Worm (Caenorhabditis elegans) whole organism, L1 larva: ENCODE results near the gene snt-1.

Source experiments
- C04F5.9 ChIP-seq: sonication (generic microtip); optimal IDR thresholded peaks from 2 replicates; lab custom pipeline; 2016; ENCODE audit warnings: missing genetic modification characterization, missing compliant biosample characterization
- C16A3.4 ChIP-seq: fragments of 150-350 bp; optimal IDR thresholded peaks from 2 replicates; lab custom pipeline; 2014; ENCODE audit warnings: missing biosample characterization, missing genetic modification characterization
- F16B12.6 ChIP-seq: fragments of 150-350 bp; optimal IDR thresholded peaks from 2 replicates; lab custom pipeline; 2014; ENCODE audit warnings: missing biosample characterization, missing genetic modification characterization
- Y116A8C.19 ChIP-seq: sonication (generic microtip); optimal IDR thresholded peaks from 2 replicates; lab custom pipeline; 2016; ENCODE audit warnings: missing compliant biosample characterization, missing genetic modification characterization, borderline replicate concordance
- ama-1 ChIP-seq: fragments of 150-350 bp; optimal IDR thresholded peaks from 2 replicates; lab custom pipeline; 2014
- blmp-1 ChIP-seq: fragments of 150-350 bp; optimal IDR thresholded peaks from 2 replicates; lab custom pipeline; 2014; ENCODE audit warnings: missing biosample characterization, missing genetic modification characterization
- ceh-8 ChIP-seq: fragments of 200-800 bp; sonication (Bioruptor generic); optimal IDR thresholded peaks from 2 replicates; lab custom pipeline; 2018; ENCODE audit warnings: mild to moderate bottlenecking, missing genetic modification characterization, moderate library complexity, missing compliant biosample characterization
- ceh-90 ChIP-seq: sonication (generic microtip); optimal IDR thresholded peaks from 2 replicates; lab custom pipeline; 2016; ENCODE audit warnings: missing genetic modification characterization, missing compliant biosample characterization
- ces-1 ChIP-seq: fragments of 150-350 bp; optimal IDR thresholded peaks from 2 replicates; lab custom pipeline; 2014; ENCODE audit warnings: missing biosample characterization, missing genetic modification reagents, missing genetic modification characterization
- dpl-1 ChIP-seq, 3 experiments: fragments of 150-350 bp in 2 of 3; sonication (generic microtip) in 1 of 3; optimal IDR thresholded peaks; 2 replicates each; lab custom pipeline; 2014 to 2017; ENCODE audit warnings: missing biosample characterization in 3 of 3, missing genetic modification characterization in 3 of 3, missing genetic modification reagents in 3 of 3
- efl-1 ChIP-seq, 4 experiments: fragments of 150-350 bp; optimal IDR thresholded peaks in 3 of 4; peaks in 1 of 4; 1 replicate in 1 of 4; 2 replicates in 3 of 4; lab custom pipeline; 2014; ENCODE audit warnings: missing biosample characterization in 2 of 4, missing genetic modification characterization in 2 of 4, missing genetic modification reagents in 2 of 4
- egl-27 ChIP-seq, 2 experiments: fragments of 150-350 bp in 1 of 2; sonication (generic microtip); optimal IDR thresholded peaks; 3 replicates each; lab custom pipeline; 2017 to 2018; ENCODE audit warnings: missing biosample characterization in 2 of 2, missing genetic modification characterization in 2 of 2, missing genetic modification reagents in 2 of 2
- elt-3 ChIP-seq, 6 experiments: fragments of 150-350 bp in 1 of 6; sonication (generic microtip); optimal IDR thresholded peaks; 2 replicates each; lab custom pipeline; 2017 to 2018; ENCODE audit warnings: missing biosample characterization in 6 of 6, missing genetic modification characterization in 6 of 6, inconsistent platforms in 1 of 6
- fkh-10 ChIP-seq: sonication (generic microtip); optimal IDR thresholded peaks from 2 replicates; lab custom pipeline; 2017; ENCODE audit warnings: missing biosample characterization, missing genetic modification reagents, missing genetic modification characterization
- fkh-4 ChIP-seq: sonication (generic microtip); optimal IDR thresholded peaks from 2 replicates; lab custom pipeline; 2016; ENCODE audit warnings: missing compliant biosample characterization, missing genetic modification characterization, borderline replicate concordance
- fos-1 ChIP-seq: fragments of 150-350 bp; optimal IDR thresholded peaks from 2 replicates; lab custom pipeline; 2014; ENCODE audit warnings: missing biosample characterization, missing genetic modification characterization
- grh-1 ChIP-seq: fragments of 200-800 bp; sonication (Bioruptor generic); IDR thresholded peaks from 2 replicates; pipeline ENCODE4 v1.3.6; 2022; ENCODE audit warnings: missing genetic modification reagents, missing genetic modification characterization, missing compliant biosample characterization
- hpl-2 ChIP-seq: fragments of 150-350 bp; optimal IDR thresholded peaks from 2 replicates; lab custom pipeline; 2014; ENCODE audit warnings: missing biosample characterization, missing genetic modification reagents, missing genetic modification characterization
- irx-1 ChIP-seq: sonication (generic microtip); optimal IDR thresholded peaks from 2 replicates; lab custom pipeline; 2016; ENCODE audit warnings: missing genetic modification characterization, missing compliant biosample characterization
- lin-13 ChIP-seq: fragments of 150-350 bp; optimal IDR thresholded peaks from 2 replicates; lab custom pipeline; 2014; ENCODE audit warnings: missing biosample characterization, missing genetic modification reagents, missing genetic modification characterization
- lin-14 ChIP-seq: fragments of 200-800 bp; sonication (Bioruptor generic); optimal IDR thresholded peaks from 2 replicates; lab custom pipeline; 2018; ENCODE audit warnings: mild to moderate bottlenecking, missing genetic modification characterization, moderate library complexity, missing compliant biosample characterization
- lin-35 ChIP-seq, 2 experiments: fragments of 150-350 bp; optimal IDR thresholded peaks; 2 replicates each; lab custom pipeline; 2014; ENCODE audit warnings: missing biosample characterization in 2 of 2, missing genetic modification characterization in 2 of 2, missing genetic modification reagents in 2 of 2
- lir-3 ChIP-seq: sonication (generic microtip); optimal IDR thresholded peaks from 2 replicates; lab custom pipeline; 2016; ENCODE audit warnings: mild to moderate bottlenecking, missing genetic modification characterization, moderate library complexity, missing compliant biosample characterization; ENCODE audit not compliant: poor library complexity
- lsy-2 ChIP-seq, 2 experiments: fragments of 150-350 bp; optimal IDR thresholded peaks; 2 replicates each; lab custom pipeline; 2014; ENCODE audit warnings: missing biosample characterization in 2 of 2, missing genetic modification characterization in 2 of 2
- mdl-1 ChIP-seq, 2 experiments: fragments of 150-350 bp; optimal IDR thresholded peaks; 2 replicates each; lab custom pipeline; 2014 to 2017; ENCODE audit warnings: missing biosample characterization in 2 of 2, missing genetic modification characterization in 2 of 2, inconsistent platforms in 1 of 2
- mef-2 ChIP-seq: fragments of 150-350 bp; optimal IDR thresholded peaks from 2 replicates; lab custom pipeline; 2014; ENCODE audit warnings: missing biosample characterization, missing genetic modification characterization
- nhr-19 ChIP-seq: fragments of 200-800 bp; sonication (Bioruptor generic); conservative IDR thresholded peaks from 2 replicates; pipeline ENCODE4 v1.3.6; 2022; ENCODE audit warnings: missing genetic modification characterization, missing compliant biosample characterization
- nhr-20 ChIP-seq: sonication (generic microtip); optimal IDR thresholded peaks from 2 replicates; lab custom pipeline; 2016; ENCODE audit warnings: mild to moderate bottlenecking, missing genetic modification characterization, missing compliant biosample characterization
- nhr-28 ChIP-seq: fragments of 150-350 bp; optimal IDR thresholded peaks from 2 replicates; lab custom pipeline; 2014; ENCODE audit warnings: missing biosample characterization, missing genetic modification characterization
- nhr-71 ChIP-seq: sonication (generic microtip); optimal IDR thresholded peaks from 2 replicates; lab custom pipeline; 2016; ENCODE audit warnings: mild to moderate bottlenecking, missing genetic modification characterization, moderate library complexity, missing compliant biosample characterization
- nhr-84 ChIP-seq: sonication (generic microtip); optimal IDR thresholded peaks from 2 replicates; lab custom pipeline; 2017; ENCODE audit warnings: missing biosample characterization, missing genetic modification characterization
- nhr-85 ChIP-seq: sonication (generic microtip); peaks from one replicate; lab custom pipeline; 2016; ENCODE audit warnings: missing genetic modification characterization, inconsistent platforms, missing compliant biosample characterization
- nhr-90 ChIP-seq: sonication (generic microtip); optimal IDR thresholded peaks from 2 replicates; lab custom pipeline; 2016; ENCODE audit warnings: mild to moderate bottlenecking, missing genetic modification characterization, missing compliant biosample characterization; ENCODE audit not compliant: poor library complexity
- pag-3 ChIP-seq: sonication (generic microtip); optimal IDR thresholded peaks from 2 replicates; lab custom pipeline; 2017; ENCODE audit warnings: missing genetic modification characterization, mild to moderate bottlenecking, missing compliant biosample characterization, antibody characterized with exemption, borderline replicate concordance; ENCODE audit not compliant: insufficient read depth
- rnt-1 ChIP-seq: sonication (generic microtip); optimal IDR thresholded peaks from 2 replicates; lab custom pipeline; 2016; ENCODE audit warnings: mild to moderate bottlenecking, missing genetic modification characterization, moderate library complexity, missing compliant biosample characterization
- skn-1 ChIP-seq: fragments of 150-350 bp; optimal IDR thresholded peaks from 2 replicates; lab custom pipeline; 2014; ENCODE audit warnings: missing biosample characterization, missing genetic modification characterization
- snpc-4 ChIP-seq: fragments of 150-350 bp; optimal IDR thresholded peaks from 2 replicates; lab custom pipeline; 2014; ENCODE audit warnings: missing biosample characterization, missing genetic modification characterization
- snu-23 ChIP-seq: sonication (generic microtip); optimal IDR thresholded peaks from 2 replicates; lab custom pipeline; 2016; ENCODE audit warnings: missing genetic modification characterization, missing compliant biosample characterization
- sox-4 ChIP-seq: sonication (generic microtip); optimal IDR thresholded peaks from 2 replicates; lab custom pipeline; 2016; ENCODE audit warnings: missing genetic modification characterization, missing compliant biosample characterization
- sptf-1 ChIP-seq: fragments of 150-350 bp; optimal IDR thresholded peaks from 2 replicates; lab custom pipeline; 2014; ENCODE audit warnings: missing biosample characterization, missing genetic modification characterization
- swsn-7 ChIP-seq: sonication (generic microtip); optimal IDR thresholded peaks from 2 replicates; lab custom pipeline; 2016; ENCODE audit warnings: missing genetic modification characterization, missing compliant biosample characterization
- tbx-2 ChIP-seq: sonication (generic microtip); optimal IDR thresholded peaks from 2 replicates; lab custom pipeline; 2016; ENCODE audit warnings: missing genetic modification characterization, missing compliant biosample characterization
- unc-130 ChIP-seq: fragments of 150-350 bp; optimal IDR thresholded peaks from 2 replicates; lab custom pipeline; 2017; ENCODE audit warnings: missing biosample characterization, missing genetic modification characterization, inconsistent platforms
- unc-30 ChIP-seq: sonication (generic microtip); optimal IDR thresholded peaks from 2 replicates; lab custom pipeline; 2017; ENCODE audit warnings: missing biosample characterization, missing genetic modification characterization
- unc-86 ChIP-seq: sonication (generic microtip); optimal IDR thresholded peaks from 2 replicates; lab custom pipeline; 2016; ENCODE audit warnings: missing genetic modification characterization, missing compliant biosample characterization
- unc-98 ChIP-seq: fragments of 200-800 bp; sonication (Bioruptor generic); IDR thresholded peaks from 2 replicates; pipeline ENCODE4 v1.3.6; 2022; ENCODE audit warnings: missing genetic modification characterization, missing compliant biosample characterization
- vab-15 ChIP-seq: sonication (generic microtip); optimal IDR thresholded peaks from 2 replicates; lab custom pipeline; 2017; ENCODE audit warnings: missing genotype, mild to moderate bottlenecking, missing genetic modification characterization, missing compliant biosample characterization
- xbp-1 ChIP-seq: sonication (generic microtip); optimal IDR thresholded peaks from 2 replicates; lab custom pipeline; 2016; ENCODE audit warnings: missing genetic modification characterization, missing compliant biosample characterization
- ztf-11 ChIP-seq, 2 experiments: sonication (generic microtip); optimal IDR thresholded peaks; 2 replicates each; lab custom pipeline; 2016 to 2017; ENCODE audit warnings: missing genetic modification characterization in 2 of 2, missing biosample characterization in 1 of 2, missing compliant biosample characterization in 1 of 2
- ztf-4 ChIP-seq: fragments of 150-350 bp; optimal IDR thresholded peaks from 2 replicates; lab custom pipeline; 2014; ENCODE audit warnings: missing biosample characterization, missing genetic modification characterization

The snt-1 gene

DNA sequence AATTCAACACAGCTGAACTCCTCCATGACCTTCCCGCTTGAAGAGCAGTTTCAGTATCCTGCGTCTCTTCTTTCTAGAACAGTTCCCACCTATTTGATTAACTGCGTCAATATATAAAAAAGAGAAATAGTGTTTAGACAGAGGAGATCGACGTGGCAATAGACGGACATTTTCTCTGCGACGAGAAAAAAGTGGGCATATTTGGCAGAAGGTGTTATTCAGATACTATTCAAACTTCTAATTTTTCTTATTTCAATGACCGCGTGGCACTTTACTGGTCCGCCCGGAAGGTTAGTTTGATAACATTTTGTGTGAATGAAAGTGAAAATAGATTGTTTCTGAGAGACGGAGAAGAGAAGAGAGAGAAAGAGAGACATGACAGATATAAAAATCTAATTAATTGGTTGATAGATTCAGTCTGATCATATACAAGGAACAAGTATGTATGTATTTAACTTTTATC, 37.2 kb downstream of the snt-1 start, which contains the start of gene tbc-6 (continued):
- TF ChIP-seq Y116A8C.19 (no peak), lsy-2 (tag; optimal IDR thresholded peaks at IDR 0.05; lab: Kevin White, UChicago) (peak; percentile 15 to 64), snu-23 (GFP tag; lab: Kevin White, UChicago) (peak; percentile 61), pag-3 (tag; lab: Kevin White, UChicago) (no peak), egl-27 (tag; optimal IDR thresholded peaks at IDR 0.05; lab: Kevin White, UChicago) (peak; percentile 19 to 58), F16B12.6 (no peak), nhr-84 (tag; lab: Kevin White, UChicago) (no peak), unc-86 (tag; lab: Kevin White, UChicago) (no peak), ceh-90 (tag; lab: Kevin White, UChicago) (no peak), lir-3 (no peak), lin-13 (peak; percentile 36), fkh-4 (tag; lab: Kevin White, UChicago) (no peak), nhr-71 (tag; lab: Kevin White, UChicago) (peak; percentile 85), unc-30 (tag; lab: Kevin White, UChicago) (no peak), swsn-7 (no peak), nhr-28 (no peak), fos-1 (tag; lab: Kevin White, UChicago) (peak; percentile 27), nhr-85 (tag; lab: Kevin White, UChicago) (peak; percentile 97), sptf-1 (no peak), hpl-2 (GFP tag; lab: Kevin White, UChicago) (no peak), mdl-1 (tag; optimal IDR thresholded peaks at IDR 0.05; lab: Kevin White, UChicago) (peak in 1 of 2 experiments; percentile 23), tbx-2 (tag; lab: Kevin White, UChicago) (peak; percentile 71), ces-1 (GFP tag; lab: Kevin White, UChicago) (no peak), unc-98 (GFP tag; lab: Robert Waterston, UW) (no peak)
- TF ChIP-seq, all 84 proteins: peak for 32

ce11 chrII:6849308-6849707, 38.5 kb downstream of the snt-1 start:
- TF ChIP-seq lir-3 (peak; percentile 24), ceh-8 (no peak), irx-1 (tag; lab: Kevin White, UChicago) (no peak), nhr-19 (GFP tag; lab: Robert Waterston, UW) (peak; percentile 63), tbx-2 (tag; lab: Kevin White, UChicago) (peak; percentile 63), ztf-4 (peak; percentile 60), nhr-20 (tag; lab: Kevin White, UChicago) (peak; percentile 79), elt-3 (tag; optimal IDR thresholded peaks at IDR 0.05; lab: Kevin White, UChicago) (peak in 3 of 6 experiments; percentile 7 to 93 (median 81)), efl-1 (optimal IDR thresholded peaks at IDR 0.05; lab: Kevin White, UChicago) (no peak), efl-1 (GFP tag; optimal IDR thresholded peaks at IDR 0.05 in 1 of 2; lab: Kevin White, UChicago) (peak in 1 of 2 experiments; percentile 92), C16A3.4 (tag; lab: Kevin White, UChicago) (peak; percentile 34), ama-1 (lab: Kevin White, UChicago) (no peak), mdl-1 (tag; optimal IDR thresholded peaks at IDR 0.05; lab: Kevin White, UChicago) (peak in 1 of 2 experiments; percentile 81), sox-4 (tag; lab: Kevin White, UChicago) (no peak), dpl-1 (GFP tag; optimal IDR thresholded peaks at IDR 0.05; lab: Kevin White, UChicago) (peak in 1 of 3 experiments; percentile 37), unc-30 (tag; lab: Kevin White, UChicago) (no peak), nhr-85 (tag; lab: Kevin White, UChicago) (peak; percentile 94), xbp-1 (no peak), snpc-4 (tag; lab: Kevin White, UChicago) (no peak), nhr-90 (tag; lab: Kevin White, UChicago) (peak; percentile 13), lsy-2 (tag; optimal IDR thresholded peaks at IDR 0.05; lab: Kevin White, UChicago) (peak in 1 of 2 experiments; percentile 31), lin-35 (GFP tag; optimal IDR thresholded peaks at IDR 0.05; lab: Kevin White, UChicago) (peak in 1 of 2 experiments; percentile 73), blmp-1 (tag; lab: Kevin White, UChicago) (peak; percentile 86), grh-1 (GFP tag; lab: Robert Waterston, UW) (peak; percentile 42; the same call in 1 of the 2 replicates), egl-27 (tag; optimal IDR thresholded peaks at IDR 0.05; lab: Kevin White, UChicago) (peak; percentile 48 to 71), swsn-7 (no peak), skn-1 (tag; lab: Kevin White, UChicago) (no peak), lin-14 (GFP tag; lab: Kevin White, UChicago) (peak; percentile 74), vab-15 (tag; lab: Kevin White, UChicago) (peak; percentile 82), rnt-1 (tag; lab: Kevin White, UChicago) (peak; percentile 15), C04F5.9 (tag; lab: Kevin White, UChicago) (no peak), mef-2 (tag; lab: Kevin White, UChicago) (no peak), fkh-4 (tag; lab: Kevin White, UChicago) (no peak), lin-13 (no peak), fkh-10 (GFP tag; lab: Kevin White, UChicago) (no peak), ztf-11 (tag; optimal IDR thresholded peaks at IDR 0.05; lab: Kevin White, UChicago) (no peak), unc-130 (tag; lab: Kevin White, UChicago) (peak; percentile 78)
